Fruit fly (Drosophila melanogaster) whole organism, wandering third instar larva: ENCODE measurements around the gene Rpn11.

Experiments
- Dfd ChIP-seq: fragments of >200 bp; optimal IDR thresholded peaks from 2 replicates; lab custom pipeline; 2017; ENCODE audit warnings: missing biosample characterization, missing genetic modification characterization
- Dif ChIP-seq: fragments of 200-275, 200-300 bp; sonication (Bioruptor generic); optimal IDR thresholded peaks from 2 replicates; lab custom pipeline; 2018; ENCODE audit warnings: missing biosample characterization, missing genetic modification characterization; ENCODE audit not compliant: partially characterized antibody
- N ChIP-seq: fragments of >200 bp; optimal IDR thresholded peaks from 2 replicates; lab custom pipeline; 2018; ENCODE audit warnings: missing biosample characterization, missing external identifiers, missing genetic modification characterization
- br ChIP-seq: fragments of 200-800 bp; sonication (Bioruptor generic); optimal IDR thresholded peaks from 2 replicates; lab custom pipeline; 2016; ENCODE audit warnings: missing biosample characterization, missing genetic modification characterization
- fru ChIP-seq: fragments of 200-800 bp; sonication (Bioruptor generic); optimal IDR thresholded peaks from 3 replicates; lab custom pipeline; 2016; ENCODE audit warnings: missing biosample characterization, mild to moderate bottlenecking, missing genetic modification characterization
- h ChIP-seq: fragments of 200-800 bp; sonication (Bioruptor generic); optimal IDR thresholded peaks from 3 replicates; lab custom pipeline; 2016; ENCODE audit warnings: missing biosample characterization, mild to moderate bottlenecking, missing genetic modification characterization
- lola ChIP-seq: fragments of >200 bp; optimal IDR thresholded peaks from 2 replicates; lab custom pipeline; 2017; ENCODE audit warnings: missing biosample characterization, missing genetic modification characterization
- tai ChIP-seq: sonication (Bioruptor generic); optimal IDR thresholded peaks from 2 replicates; lab custom pipeline; 2016; ENCODE audit warnings: missing biosample characterization, missing genetic modification characterization

dm6 chr2L:5096761-5097160 is 37.2 kb upstream of the Rpn11 start:
- TF ChIP-seq br (GFP tag; lab: Kevin White, UChicago) (no peak), fru (GFP tag; lab: Kevin White, UChicago) (no peak), tai (no peak), lola (no peak), Dif (no peak), Dfd (no peak), N (GFP tag; lab: Kevin White, UChicago) (no peak), h (GFP tag; lab: Kevin White, UChicago) (no peak)
